Worm (Caenorhabditis elegans) whole organism, late embryonic: ENCODE data around the gene phlp-2.

Experiments
- ama-1 ChIP-seq: fragments of 150-350 bp; optimal IDR thresholded peaks from 2 replicates; lab custom pipeline; 2014
- ceh-2 ChIP-seq: sonication (generic microtip); optimal IDR thresholded peaks from 2 replicates; lab custom pipeline; 2016; ENCODE audit warnings: missing genotype, missing genetic modification characterization, missing compliant biosample characterization
- ceh-6 ChIP-seq: fragments of 200-800 bp; sonication (Bioruptor generic); optimal IDR thresholded peaks from 2 replicates; lab custom pipeline; 2018; ENCODE audit warnings: mild to moderate bottlenecking, missing genetic modification characterization, missing compliant biosample characterization
- elt-4 ChIP-seq: sonication (generic microtip); optimal IDR thresholded peaks from 2 replicates; lab custom pipeline; 2016; ENCODE audit warnings: missing genetic modification characterization, missing compliant biosample characterization
- pha-4 ChIP-seq: fragments of 150-350 bp; optimal IDR thresholded peaks from 2 replicates; lab custom pipeline; 2018; ENCODE audit warnings: missing biosample characterization, missing genetic modification reagents, missing genetic modification characterization
- sdc-2 ChIP-seq: sonication (generic microtip); optimal IDR thresholded peaks from 2 replicates; lab custom pipeline; 2016; ENCODE audit warnings: missing genotype, missing genetic modification characterization, missing compliant biosample characterization

DNA sequence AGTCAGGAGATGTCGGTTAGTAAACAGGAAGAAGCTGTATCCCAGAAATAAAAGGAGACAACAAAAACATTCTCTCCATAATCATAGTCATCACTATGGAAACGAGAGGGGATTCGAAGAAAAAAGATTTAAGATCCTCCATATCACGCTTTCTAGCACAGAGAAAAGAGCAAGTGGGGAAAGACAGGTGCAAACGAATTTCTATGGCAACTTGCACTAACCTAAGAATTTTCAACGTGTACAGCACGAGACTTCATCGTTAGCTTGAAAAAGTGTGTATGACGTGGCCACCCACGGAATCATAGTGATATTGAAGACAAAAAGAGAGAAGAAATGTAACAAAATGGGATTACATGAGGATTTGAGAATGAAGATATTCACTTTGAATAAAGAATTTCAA lies 11.6 kb downstream of the phlp-2 start:
- TF ChIP-seq ceh-2 (tag; lab: Kevin White, UChicago): no peak
- no peak for TF ChIP-seq elt-4
- TF ChIP-seq ama-1: no peak
- no peak for TF ChIP-seq pha-4 (tag; lab: Kevin White, UChicago)
- TF ChIP-seq sdc-2 (tag; lab: Kevin White, UChicago): no peak
- no peak for TF ChIP-seq ceh-6
